Worm (Caenorhabditis elegans) whole organism, L3 larva: Measurements from ENCODE around the gene ptp-4A2.

Source experiments
- lin-39 ChIP-seq: fragments of 150-350 bp; optimal IDR thresholded peaks from 2 replicates; lab custom pipeline; 2018; ENCODE audit warnings: missing biosample characterization, missing genetic modification reagents, missing genetic modification characterization
- nhr-12 ChIP-seq: fragments of 150-350 bp; optimal IDR thresholded peaks from 2 replicates; lab custom pipeline; 2014; ENCODE audit warnings: missing biosample characterization, missing genetic modification characterization
- nhr-23 ChIP-seq: fragments of 150-350 bp; optimal IDR thresholded peaks from 2 replicates; lab custom pipeline; 2014; ENCODE audit warnings: missing biosample characterization, missing genetic modification reagents, missing genetic modification characterization
- nhr-76 ChIP-seq: fragments of 150-350 bp; sonication (generic microtip); optimal IDR thresholded peaks from 5 replicates; lab custom pipeline; 2014; ENCODE audit warnings: missing biosample characterization, missing genetic modification characterization
- pha-4 ChIP-seq: fragments of 150-350 bp; optimal IDR thresholded peaks from 2 replicates; lab custom pipeline; 2014; ENCODE audit warnings: missing biosample characterization, missing genetic modification reagents, missing genetic modification characterization
- unc-39 ChIP-seq: sonication (generic microtip); optimal IDR thresholded peaks from 4 replicates; lab custom pipeline; 2017; ENCODE audit warnings: missing biosample characterization, missing genetic modification characterization

ce11 chrX:3917013-3917412 lies 26.1 kb downstream of the ptp-4A2 start, which contains the start of gene T22B2.3:
- TF ChIP-seq nhr-23 (tag; lab: Kevin White, UChicago): no peak
- no peak for TF ChIP-seq lin-39 (tag; lab: Kevin White, UChicago)
- no peak for TF ChIP-seq nhr-12
- no peak for TF ChIP-seq nhr-76
- no peak for TF ChIP-seq pha-4
- TF ChIP-seq unc-39: no peak
